Worm (Caenorhabditis elegans): ENCODE measurements around the gene nep-6.

- TF ChIP-seq pes-1 (GFP tag; IDR thresholded peaks at IDR 0.05), result no peak
- no peak for TF ChIP-seq aly-1 (tag; optimal IDR thresholded peaks at IDR 0.05)
- no peak for TF ChIP-seq hnd-1 (tag; optimal IDR thresholded peaks at IDR 0.05)
- no peak for TF ChIP-seq tbx-37 (GFP tag; conservative IDR thresholded peaks at IDR 0.05)
- no peak for TF ChIP-seq B0310.2 (tag; optimal IDR thresholded peaks at IDR 0.05)
These were observed 46.5 kb downstream of the nep-6 start, which contains the start of gene C16C8.9 for ce11 chrII:3463097-3463496.

Data from whole organism, early embryonic.